Worm (Caenorhabditis elegans) whole organism, L2 larva: ENCODE data around the gene Y37D8A.5.

Experiments used
- F13H6.1 ChIP-seq: sonication (generic microtip); optimal IDR thresholded peaks from 2 replicates; lab custom pipeline; 2016; ENCODE audit warnings: missing genetic modification characterization, missing compliant biosample characterization
- Y55F3AM.14 ChIP-seq: fragments of 200-800 bp; sonication (Bioruptor generic); optimal IDR thresholded peaks from 2 replicates; lab custom pipeline; 2018; ENCODE audit warnings: mild to moderate bottlenecking, missing genetic modification characterization, missing compliant biosample characterization
- aly-2 ChIP-seq: fragments of 150-350 bp; optimal IDR thresholded peaks from 2 replicates; lab custom pipeline; 2014; ENCODE audit warnings: missing biosample characterization, missing genetic modification characterization
- blmp-1 ChIP-seq: sonication (generic microtip); optimal IDR thresholded peaks from 2 replicates; lab custom pipeline; 2017; ENCODE audit warnings: missing genetic modification characterization, mild to moderate bottlenecking, missing compliant biosample characterization, antibody characterized with exemption, moderate library complexity; ENCODE audit not compliant: insufficient read depth
- dmd-4 ChIP-seq: sonication (generic microtip); optimal IDR thresholded peaks from 2 replicates; lab custom pipeline; 2017; ENCODE audit warnings: missing biosample characterization, missing genetic modification characterization
- lin-13 ChIP-seq: fragments of 150-350 bp; optimal IDR thresholded peaks from 2 replicates; lab custom pipeline; 2014; ENCODE audit warnings: missing biosample characterization, missing genetic modification reagents, missing genetic modification characterization
- mdl-1 ChIP-seq, 2 experiments: fragments of 150-350 bp in 1 of 2; sonication (generic microtip) in 1 of 2; optimal IDR thresholded peaks; 2 replicates each; lab custom pipeline; 2017; ENCODE audit warnings: missing biosample characterization in 2 of 2, missing genetic modification characterization in 2 of 2
- nhr-129 ChIP-seq: fragments of 150-350 bp; optimal IDR thresholded peaks from 2 replicates; lab custom pipeline; 2014; ENCODE audit warnings: missing biosample characterization, missing genetic modification characterization
- nhr-23 ChIP-seq: fragments of 150-350 bp; optimal IDR thresholded peaks from 2 replicates; lab custom pipeline; 2014; ENCODE audit warnings: missing biosample characterization, missing genetic modification reagents, missing genetic modification characterization
- nhr-6 ChIP-seq: fragments of 150-350 bp; optimal IDR thresholded peaks from 2 replicates; lab custom pipeline; 2014; ENCODE audit warnings: missing biosample characterization, missing genetic modification characterization
- snpc-4 ChIP-seq: fragments of 150-350 bp; optimal IDR thresholded peaks from 2 replicates; lab custom pipeline; 2014; ENCODE audit warnings: missing biosample characterization, missing genetic modification characterization

DNA sequence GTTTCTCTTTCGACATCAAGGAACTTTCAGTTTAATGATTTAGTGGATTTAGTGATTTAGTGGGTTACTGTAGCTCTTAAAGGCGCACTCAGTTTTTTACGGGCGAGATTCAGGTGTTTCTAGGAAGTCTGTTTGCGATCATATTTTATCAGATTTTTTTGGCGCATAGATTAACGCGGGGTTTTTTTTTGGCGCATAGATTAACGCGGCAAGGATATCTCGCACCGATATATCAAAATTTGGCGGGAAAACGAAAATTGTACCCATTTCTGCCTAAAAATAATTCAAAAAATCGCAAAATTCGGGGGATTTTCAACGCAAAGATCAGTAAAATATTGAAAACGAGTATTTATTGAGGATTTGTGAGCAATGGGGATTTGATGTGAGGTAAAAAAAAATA is 25.4 kb upstream of the Y37D8A.5 start:
- TF ChIP-seq F13H6.1 (no peak), snpc-4 (no peak), lin-13 (GFP tag; lab: Kevin White, UChicago) (no peak), nhr-6 (no peak), Y55F3AM.14 (GFP tag; lab: Kevin White, UChicago) (no peak), dmd-4 (no peak), aly-2 (tag; lab: Kevin White, UChicago) (no peak), nhr-129 (tag; lab: Kevin White, UChicago) (no peak), mdl-1 (tag; optimal IDR thresholded peaks at IDR 0.05; lab: Kevin White, UChicago) (no peak), blmp-1 (tag; lab: Kevin White, UChicago) (no peak), nhr-23 (tag; lab: Kevin White, UChicago) (no peak)
